Fruit fly (Drosophila melanogaster) whole organism, embryonic: ENCODE results near the gene EMC5.
A peak's percentile ranks its signal among the peaks of the same experiment; 100 is the strongest.

Source experiments
- CG11456 ChIP-seq: fragments of 200-800 bp; sonication (Bioruptor generic); IDR thresholded peaks from 3 replicates; pipeline ENCODE4 v1.3.6; 2022; ENCODE audit warnings: missing biosample characterization, missing genetic modification characterization
- CG12104 ChIP-seq: fragments of 200-800 bp; sonication (Bioruptor generic); optimal IDR thresholded peaks from 3 replicates; lab custom pipeline; 2016; ENCODE audit warnings: missing biosample characterization, missing genetic modification characterization
- CG12769 ChIP-seq: fragments of 200-800 bp; sonication (Bioruptor generic); optimal IDR thresholded peaks from 2 replicates; lab custom pipeline; 2019; ENCODE audit warnings: missing biosample characterization, mild to moderate bottlenecking, missing genetic modification characterization, moderate library complexity
- CG13287 ChIP-seq: fragments of 200-800 bp; sonication (Bioruptor generic); IDR thresholded peaks from 2 replicates; pipeline ENCODE4 v1.3.6; 2022; ENCODE audit warnings: missing biosample characterization, missing genetic modification characterization; ENCODE audit not compliant: partially characterized antibody
- CG14014 ChIP-seq: fragments of 200-800 bp; sonication (Bioruptor generic); IDR thresholded peaks from 2 replicates; pipeline ENCODE4 v1.3.6; 2022; ENCODE audit warnings: missing biosample characterization, missing genetic modification characterization
- CG14050 ChIP-seq: fragments of 200-800 bp; sonication (Bioruptor generic); IDR thresholded peaks from 3 replicates; pipeline ENCODE4 v1.3.6; 2022; ENCODE audit warnings: missing biosample characterization, missing genetic modification characterization
- CG14710 ChIP-seq: fragments of 200-800 bp; sonication (Bioruptor generic); optimal IDR thresholded peaks from 3 replicates; lab custom pipeline; 2019; ENCODE audit warnings: missing biosample characterization, mild to moderate bottlenecking, missing genetic modification characterization, moderate library complexity
- CG15269 ChIP-seq: fragments of 200-800 bp; sonication (Bioruptor generic); optimal IDR thresholded peaks from 2 replicates; lab custom pipeline; 2018; ENCODE audit warnings: missing biosample characterization, mild to moderate bottlenecking, missing genetic modification characterization, moderate library complexity
- CG15514 ChIP-seq: fragments of 200-800 bp; sonication (Bioruptor generic); optimal IDR thresholded peaks from 3 replicates; lab custom pipeline; 2017; ENCODE audit warnings: missing biosample characterization, missing genetic modification characterization, mild to moderate bottlenecking, moderate library complexity, missing genetic modification reagents
- CG1603 ChIP-seq: fragments of 200-800 bp; sonication (Bioruptor generic); optimal IDR thresholded peaks from 2 replicates; lab custom pipeline; 2019; ENCODE audit warnings: missing biosample characterization, mild to moderate bottlenecking, missing genetic modification characterization, moderate library complexity
- CG17186 ChIP-seq: fragments of 200-800 bp; sonication (Bioruptor generic); optimal IDR thresholded peaks from 3 replicates; lab custom pipeline; 2017; ENCODE audit warnings: missing biosample characterization, missing genetic modification reagents, missing genetic modification characterization
- CG17912 ChIP-seq: fragments of 200-800 bp; sonication (Bioruptor generic); optimal IDR thresholded peaks from 2 replicates; lab custom pipeline; 2018; ENCODE audit warnings: missing biosample characterization, mild to moderate bottlenecking, missing genetic modification characterization
- CG18011 ChIP-seq: fragments of 200-800 bp; sonication (Bioruptor generic); optimal IDR thresholded peaks from 2 replicates; lab custom pipeline; 2017; ENCODE audit warnings: missing biosample characterization, missing genetic modification characterization, mild to moderate bottlenecking, moderate library complexity, missing genotype
- CG1832 ChIP-seq: fragments of 200-800 bp; sonication (Bioruptor generic); optimal IDR thresholded peaks from 2 replicates; lab custom pipeline; 2017; ENCODE audit warnings: missing biosample characterization, mild to moderate bottlenecking, missing genetic modification characterization, inconsistent platforms
- CG3065 ChIP-seq: fragments of 200-800 bp; sonication (Bioruptor generic); optimal IDR thresholded peaks from 2 replicates; lab custom pipeline; 2016; ENCODE audit warnings: missing biosample characterization, missing genetic modification characterization
- CG31441 ChIP-seq: fragments of 200-800 bp; sonication (Bioruptor generic); IDR thresholded peaks from 2 replicates; pipeline ENCODE4 v1.3.6; 2022; ENCODE audit warnings: missing biosample characterization, missing genetic modification characterization
- CG4328 ChIP-seq: fragments of 200-800 bp; sonication (Bioruptor generic); optimal IDR thresholded peaks from 3 replicates; lab custom pipeline; 2017; ENCODE audit warnings: missing biosample characterization, missing genetic modification reagents, missing genetic modification characterization
- CG6813 ChIP-seq: fragments of 200-800 bp; sonication (Bioruptor generic); optimal IDR thresholded peaks from 2 replicates; lab custom pipeline; 2017; ENCODE audit warnings: missing biosample characterization, missing genetic modification characterization, mild to moderate bottlenecking, moderate library complexity, missing genetic modification reagents
- CG7963 ChIP-seq: fragments of 200-800 bp; sonication (Bioruptor generic); IDR thresholded peaks from 3 replicates; pipeline ENCODE4 v1.3.6; 2022; ENCODE audit warnings: missing biosample characterization, missing genetic modification characterization; ENCODE audit not compliant: partially characterized antibody
- CG7987 ChIP-seq: fragments of 200-800 bp; sonication (Bioruptor generic); optimal IDR thresholded peaks from 2 replicates; lab custom pipeline; 2018; ENCODE audit warnings: missing biosample characterization, mild to moderate bottlenecking, missing genetic modification characterization, moderate library complexity
- CG9437 ChIP-seq: fragments of 200-800 bp; sonication (Bioruptor generic); optimal IDR thresholded peaks from 2 replicates; lab custom pipeline; 2018; ENCODE audit warnings: missing biosample characterization, mild to moderate bottlenecking, missing genetic modification characterization
- CHES-1-like ChIP-seq: fragments of 200-800 bp; sonication (Bioruptor generic); optimal IDR thresholded peaks from 2 replicates; lab custom pipeline; 2016; ENCODE audit warnings: missing biosample characterization, missing genetic modification characterization
- Deaf1 ChIP-seq: fragments of 200-800 bp; optimal IDR thresholded peaks from 3 replicates; lab custom pipeline; 2019; ENCODE audit warnings: missing biosample characterization, mild to moderate bottlenecking, missing genetic modification characterization, moderate library complexity
- Dek ChIP-seq: fragments of 200-800 bp; sonication (Bioruptor generic); optimal IDR thresholded peaks from 3 replicates; lab custom pipeline; 2019; ENCODE audit warnings: missing biosample characterization, mild to moderate bottlenecking, missing genetic modification characterization, moderate library complexity
- Dfd ChIP-seq, 2 experiments: fragments of >200 bp; optimal IDR thresholded peaks; 2 replicates each; lab custom pipeline; 2017; ENCODE audit warnings: missing biosample characterization in 2 of 2, missing genetic modification characterization in 2 of 2
- Doc3 ChIP-seq: fragments of 200-800 bp; sonication (Bioruptor generic); IDR thresholded peaks from 3 replicates; pipeline ENCODE4 v1.3.6; 2022; ENCODE audit warnings: missing biosample characterization, missing genetic modification characterization; ENCODE audit not compliant: partially characterized antibody
- Drgx ChIP-seq: fragments of 200-800 bp; sonication (Bioruptor generic); IDR thresholded peaks from 2 replicates; pipeline ENCODE4 v1.3.6; 2022; ENCODE audit warnings: missing biosample characterization, missing genetic modification characterization
- Hey ChIP-seq: fragments of 200-800 bp; sonication (Bioruptor generic); optimal IDR thresholded peaks from 3 replicates; lab custom pipeline; 2018; ENCODE audit warnings: missing biosample characterization, mild to moderate bottlenecking, missing genetic modification characterization
- Max ChIP-seq: fragments of 200-800 bp; sonication (Bioruptor generic); optimal IDR thresholded peaks from 2 replicates; lab custom pipeline; 2016; ENCODE audit warnings: missing biosample characterization, mild to moderate bottlenecking, missing genetic modification characterization
- NfI ChIP-seq: fragments of 200-800 bp; sonication (Bioruptor generic); optimal IDR thresholded peaks from 3 replicates; lab custom pipeline; 2018; ENCODE audit warnings: missing biosample characterization, mild to moderate bottlenecking, missing genetic modification characterization, moderate library complexity
- Sin3A ChIP-seq: fragments of >200 bp; optimal IDR thresholded peaks from 2 replicates; lab custom pipeline; 2018
- Sox100B ChIP-seq: fragments of 200-800 bp; sonication (Bioruptor generic); optimal IDR thresholded peaks from 3 replicates; lab custom pipeline; 2018; ENCODE audit warnings: missing biosample characterization, mild to moderate bottlenecking, missing genetic modification characterization
- Tbp ChIP-seq: fragments of >200 bp; optimal IDR thresholded peaks from 2 replicates; lab custom pipeline; 2018; ENCODE audit warnings: missing biosample characterization, missing genetic modification characterization
- Usf ChIP-seq: fragments of 200-800 bp; sonication (Bioruptor generic); optimal IDR thresholded peaks from 2 replicates; lab custom pipeline; 2017; ENCODE audit warnings: missing genotype, missing biosample characterization, missing genetic modification characterization
- abd-A ChIP-seq: fragments of 200-800 bp; sonication (Bioruptor generic); optimal IDR thresholded peaks from 3 replicates; lab custom pipeline; 2019; ENCODE audit warnings: missing biosample characterization, mild to moderate bottlenecking, missing genetic modification characterization, moderate library complexity
- bbx ChIP-seq: fragments of 200-800 bp; sonication (Bioruptor generic); IDR thresholded peaks from 2 replicates; pipeline ENCODE4 v1.3.6; 2022; ENCODE audit warnings: missing biosample characterization, missing genetic modification characterization; ENCODE audit not compliant: partially characterized antibody
- btn ChIP-seq: fragments of 200-800 bp; sonication (Bioruptor generic); optimal IDR thresholded peaks from 2 replicates; lab custom pipeline; 2016; ENCODE audit warnings: missing biosample characterization, missing genetic modification characterization
- chif ChIP-seq, 2 experiments: fragments of 200-800 bp; sonication (Bioruptor generic); optimal IDR thresholded peaks; 3 replicates each; lab custom pipeline; 2016; ENCODE audit warnings: missing biosample characterization in 2 of 2, missing genetic modification characterization in 2 of 2
- da ChIP-seq: fragments of 200-800 bp; sonication (Bioruptor generic); optimal IDR thresholded peaks from 2 replicates; lab custom pipeline; 2016; ENCODE audit warnings: missing biosample characterization, missing genetic modification characterization
- ftz-f1 ChIP-seq: fragments of 200-800 bp; sonication (Bioruptor generic); optimal IDR thresholded peaks from 2 replicates; lab custom pipeline; 2016; ENCODE audit warnings: missing biosample characterization, missing genetic modification characterization
- gt ChIP-seq: fragments of 200-800 bp; sonication (Bioruptor generic); IDR thresholded peaks from 2 replicates; pipeline ENCODE4 v1.3.6; 2022; ENCODE audit warnings: missing biosample characterization, missing genetic modification characterization
- mam ChIP-seq: fragments of 200-800 bp; sonication (Bioruptor generic); optimal IDR thresholded peaks from 3 replicates; lab custom pipeline; 2016; ENCODE audit warnings: missing biosample characterization, missing genetic modification characterization
- nau ChIP-seq: fragments of 200-800 bp; sonication (Bioruptor generic); optimal IDR thresholded peaks from 3 replicates; lab custom pipeline; 2017; ENCODE audit warnings: missing biosample characterization, mild to moderate bottlenecking, missing genetic modification characterization, missing genetic modification reagents
- pzg ChIP-seq: fragments of 200-800 bp; sonication (Bioruptor generic); optimal IDR thresholded peaks from 3 replicates; lab custom pipeline; 2018; ENCODE audit warnings: missing biosample characterization, mild to moderate bottlenecking, missing genetic modification characterization, moderate library complexity
- tap ChIP-seq: fragments of 200-800 bp; optimal IDR thresholded peaks from 3 replicates; lab custom pipeline; 2019; ENCODE audit warnings: missing biosample characterization, mild to moderate bottlenecking, missing genetic modification characterization, moderate library complexity
- ttk ChIP-seq: fragments of 200-800 bp; sonication (Bioruptor generic); IDR thresholded peaks from 2 replicates; pipeline ENCODE4 v2.1.2; 2022; ENCODE audit warnings: missing biosample characterization, missing genetic modification characterization
- yki ChIP-seq: fragments of >200 bp; optimal IDR thresholded peaks from 3 replicates; lab custom pipeline; 2018
- zf30C ChIP-seq: fragments of 200-800 bp; sonication (Bioruptor generic); optimal IDR thresholded peaks from 3 replicates; lab custom pipeline; 2018; ENCODE audit warnings: missing biosample characterization, mild to moderate bottlenecking, missing genetic modification characterization

Gene EMC5

DNA sequence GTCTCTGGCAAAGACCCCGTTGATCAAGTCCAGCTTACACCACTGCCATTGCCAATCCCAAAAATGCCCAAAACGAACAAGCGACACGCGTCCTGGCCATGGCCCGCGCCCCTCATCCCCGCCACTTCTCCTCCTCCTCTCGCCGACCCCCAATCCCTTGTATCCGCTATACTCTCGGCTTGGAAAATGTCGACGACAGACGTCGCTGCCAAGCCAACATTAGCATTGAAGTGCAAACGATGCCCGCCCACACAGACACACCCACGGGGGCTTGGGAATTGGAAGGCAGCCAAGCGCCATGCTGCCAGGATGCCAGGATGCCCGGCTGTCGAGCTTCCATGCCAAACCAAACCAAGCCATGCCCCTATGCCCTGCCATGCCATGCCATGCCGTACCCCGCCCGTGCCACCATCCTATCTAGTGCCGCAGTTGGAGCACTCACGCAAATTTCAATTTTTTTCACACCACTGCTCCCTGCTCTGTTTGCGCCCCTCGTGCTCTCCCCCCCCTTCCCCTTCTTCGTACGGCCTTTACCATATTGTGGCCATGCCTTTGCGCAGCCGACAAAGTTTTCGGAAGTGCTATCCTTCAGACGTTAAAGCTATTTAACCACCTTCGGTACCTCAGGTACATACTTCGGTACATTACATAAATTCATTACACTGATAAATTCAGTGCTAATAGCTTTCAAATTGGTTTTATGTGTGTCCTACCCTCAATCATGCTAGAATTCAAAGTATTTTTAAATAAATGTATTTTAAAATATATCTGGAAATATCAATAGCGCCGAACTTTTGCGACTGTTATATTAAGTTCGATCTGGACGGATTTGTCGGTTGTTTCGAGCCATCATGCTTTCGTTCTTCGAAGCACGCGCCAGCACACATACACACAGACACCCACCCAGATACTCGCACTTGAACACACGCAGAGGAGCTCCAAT, 34.0 kb downstream of the EMC5 start (continued):
- no peak for TF ChIP-seq yki (lab: Kevin White, UChicago)
- no peak for TF ChIP-seq CG17186
- TF ChIP-seq mam (GFP tag; lab: Kevin White, UChicago) = peak; percentile 20
- TF ChIP-seq CG14014 = peak; percentile 76
- TF ChIP-seq da (GFP tag; lab: Kevin White, UChicago) = no peak
- no peak for TF ChIP-seq zf30C (GFP tag; lab: Kevin White, UChicago)
- TF ChIP-seq CG7963 (GFP tag; lab: Robert Waterston, UW) = no peak
- peak; percentile 94 for TF ChIP-seq abd-A (tag; lab: Kevin White, UChicago)
- TF ChIP-seq CG13287 (GFP tag; lab: Robert Waterston, UW) = no peak
- peak; percentile 55 for TF ChIP-seq CG4328
- peak; percentile 83 for TF ChIP-seq NfI (GFP tag; lab: Kevin White, UChicago)
- no peak for TF ChIP-seq CG12769 (tag; lab: Kevin White, UChicago)
- peak; percentile 57 for TF ChIP-seq CG6813 (GFP tag; lab: Kevin White, UChicago)
- TF ChIP-seq Doc3 = no peak
- TF ChIP-seq CG18011 (GFP tag; lab: Kevin White, UChicago) = peak; percentile 50
- peak; percentile 63 for TF ChIP-seq Deaf1 (tag; lab: Kevin White, UChicago)
- peak; percentile 89 for TF ChIP-seq Hey
- TF ChIP-seq Dfd (GFP tag; optimal IDR thresholded peaks at IDR 0.05; lab: Kevin White, UChicago) = no peak
- TF ChIP-seq ftz-f1 (GFP tag; lab: Kevin White, UChicago) = no peak
- peak; percentile 64 for TF ChIP-seq tap (tag; lab: Kevin White, UChicago)
- no peak for TF ChIP-seq gt (GFP tag; lab: Robert Waterston, UW)
- peak; percentile 53 for TF ChIP-seq CG1603 (tag; lab: Kevin White, UChicago)
- peak; percentile 60 for TF ChIP-seq Max
- TF ChIP-seq CG31441 (GFP tag; lab: Robert Waterston, UW) = peak; percentile 85
- no peak for TF ChIP-seq CG17912 (GFP tag; lab: Kevin White, UChicago)
- TF ChIP-seq Dek (tag; lab: Kevin White, UChicago) = peak; percentile 78
- TF ChIP-seq pzg = no peak
- TF ChIP-seq chif (GFP tag; optimal IDR thresholded peaks at IDR 0.05; lab: Kevin White, UChicago) = peak; percentile 1 to 50
- peak; percentile 65 for TF ChIP-seq CG11456 (GFP tag; lab: Robert Waterston, UW)
- no peak for TF ChIP-seq Drgx (GFP tag; lab: Robert Waterston, UW)
- TF ChIP-seq Usf (GFP tag; lab: Kevin White, UChicago) = peak; percentile 32
- TF ChIP-seq CG15514 = peak; percentile 43
- no peak for TF ChIP-seq Tbp (GFP tag; lab: Kevin White, UChicago)
- TF ChIP-seq CG14050 (GFP tag; lab: Robert Waterston, UW) = peak; percentile 64
- TF ChIP-seq Sox100B (GFP tag; lab: Kevin White, UChicago) = peak; percentile 86
- no peak for TF ChIP-seq Sin3A (lab: Kevin White, UChicago)
- peak; percentile 65; the same call in 1 of the 2 replicates for TF ChIP-seq ttk
- TF ChIP-seq CG9437 (GFP tag; lab: Kevin White, UChicago) = peak; percentile 76
- no peak for TF ChIP-seq btn (GFP tag; lab: Kevin White, UChicago)
- no peak for TF ChIP-seq CG3065 (GFP tag; lab: Kevin White, UChicago)
- TF ChIP-seq CG15269 (tag; lab: Kevin White, UChicago) = peak; percentile 87
- TF ChIP-seq CG7987 (GFP tag; lab: Kevin White, UChicago) = peak; percentile 3
- peak; percentile 51 for TF ChIP-seq CG12104 (GFP tag; lab: Kevin White, UChicago)
- peak; percentile 35 for TF ChIP-seq CHES-1-like (GFP tag; lab: Kevin White, UChicago)
- peak; percentile 56 for TF ChIP-seq CG14710 (tag; lab: Kevin White, UChicago)
- no peak for TF ChIP-seq CG1832 (GFP tag; lab: Kevin White, UChicago)
- no peak for TF ChIP-seq bbx (GFP tag; lab: Robert Waterston, UW)
- peak; percentile 67 for TF ChIP-seq nau (GFP tag; lab: Kevin White, UChicago)
